Worm (Caenorhabditis elegans): ENCODE results near the gene fah-1.

DNA sequence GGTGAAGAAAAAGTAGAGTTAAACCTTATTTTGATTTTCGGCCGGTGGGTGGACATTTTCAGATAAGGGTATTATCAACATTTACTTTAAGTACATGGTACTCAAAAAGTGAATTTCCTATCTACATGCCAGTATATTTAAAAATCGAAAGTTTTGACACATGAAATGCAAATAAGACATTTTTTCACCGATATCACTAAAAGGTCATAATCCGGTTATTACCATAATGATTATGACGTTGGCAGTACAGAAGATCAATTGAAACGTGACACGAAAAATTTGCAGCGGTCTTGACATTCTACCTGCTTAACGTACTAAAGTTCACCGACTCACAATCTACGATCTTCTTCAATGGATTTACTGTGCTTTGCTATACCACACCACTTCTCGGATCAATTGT is 9.3 kb upstream of the fah-1 start:
- TF ChIP-seq lin-13 (tag; optimal IDR thresholded peaks at IDR 0.05) (no peak), sptf-1 (tag; optimal IDR thresholded peaks at IDR 0.05) (no peak), snpc-4 (tag; optimal IDR thresholded peaks at IDR 0.05) (no peak), nhr-76 (tag; optimal IDR thresholded peaks at IDR 0.05) (no peak), flh-1 (GFP tag; optimal IDR thresholded peaks at IDR 0.05) (no peak), ztf-11 (tag; optimal IDR thresholded peaks at IDR 0.05) (no peak), unc-39 (tag; optimal IDR thresholded peaks at IDR 0.05) (no peak), ceh-83 (GFP tag; optimal IDR thresholded peaks at IDR 0.05) (no peak), ces-1 (GFP tag; optimal IDR thresholded peaks at IDR 0.05) (no peak)
